Worm (Caenorhabditis elegans): Measurements from ENCODE around the gene mam-3.

DNA sequence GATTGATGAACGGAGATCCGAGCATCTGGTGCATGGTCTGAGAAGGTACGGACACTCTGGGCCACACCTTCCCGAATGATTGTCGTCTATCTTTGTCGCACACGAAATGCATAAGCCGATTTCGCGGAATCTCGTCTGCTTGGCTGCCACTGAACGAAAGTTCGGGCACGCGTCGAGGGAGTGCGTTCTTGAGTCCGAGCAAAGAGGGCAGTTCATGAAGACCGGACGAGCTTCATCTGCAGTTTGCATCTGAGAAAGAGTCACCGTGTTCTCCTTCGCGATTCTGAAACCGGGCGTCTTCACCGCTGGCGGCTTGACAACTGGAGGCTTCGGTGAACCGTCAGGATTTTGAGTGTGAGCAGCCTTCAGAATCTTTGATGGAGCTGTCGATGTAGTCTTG lies 13.1 kb upstream of the mam-3 start:
- TF ChIP-seq sdz-12 (GFP tag; optimal IDR thresholded peaks at IDR 0.05) (no peak), unc-39 (tag; optimal IDR thresholded peaks at IDR 0.05) (no peak), ceh-82 (tag; optimal IDR thresholded peaks at IDR 0.05) (no peak), cey-2 (tag; optimal IDR thresholded peaks at IDR 0.05; ENCODE audit: borderline replicate concordance, insufficient read depth) (no peak)
